Worm (Caenorhabditis elegans) whole organism, mixed stage, embryonic: Measurements from ENCODE around the gene T20F7.1.
A peak's percentile ranks its signal among the peaks of the same experiment; 100 is the strongest.

Experiments
- M03D4.4 ChIP-seq: sonication (generic microtip); optimal IDR thresholded peaks from 2 replicates; lab custom pipeline; 2017; ENCODE audit warnings: mild to moderate bottlenecking, missing genetic modification characterization, missing compliant biosample characterization
- bed-3 ChIP-seq: fragments of 200-800 bp; sonication (Bioruptor generic); optimal IDR thresholded peaks from 3 replicates; lab custom pipeline; 2018; ENCODE audit warnings: mild to moderate bottlenecking, missing genetic modification characterization, moderate library complexity, missing compliant biosample characterization
- blmp-1 ChIP-seq: fragments of 150-350 bp; optimal IDR thresholded peaks from 2 replicates; lab custom pipeline; 2014; ENCODE audit warnings: missing biosample characterization, missing genetic modification characterization
- ceh-39 ChIP-seq: fragments of 150-350 bp; optimal IDR thresholded peaks from 2 replicates; lab custom pipeline; 2014; ENCODE audit warnings: missing biosample characterization, missing genetic modification characterization
- ceh-43 ChIP-seq: fragments of 200-800 bp; sonication (Bioruptor generic); optimal IDR thresholded peaks from 2 replicates; lab custom pipeline; 2018; ENCODE audit warnings: mild to moderate bottlenecking, missing genetic modification characterization, moderate library complexity, missing compliant biosample characterization
- ceh-83 ChIP-seq: fragments of 200-800 bp; sonication (Bioruptor generic); optimal IDR thresholded peaks from 2 replicates; lab custom pipeline; 2018; ENCODE audit warnings: mild to moderate bottlenecking, missing genetic modification characterization, missing compliant biosample characterization
- ces-1 ChIP-seq: fragments of 150-350 bp; optimal IDR thresholded peaks from 2 replicates; lab custom pipeline; 2014; ENCODE audit warnings: missing biosample characterization, missing genetic modification reagents, missing genetic modification characterization
- cnd-1 ChIP-seq: fragments of 200-800 bp; sonication (Bioruptor generic); optimal IDR thresholded peaks from 2 replicates; lab custom pipeline; 2018; ENCODE audit warnings: mild to moderate bottlenecking, missing genetic modification characterization, missing compliant biosample characterization
- drap-1 ChIP-seq: fragments of 200-800 bp; sonication (Bioruptor generic); optimal IDR thresholded peaks from 3 replicates; lab custom pipeline; 2018; ENCODE audit warnings: mild to moderate bottlenecking, missing genetic modification characterization, missing compliant biosample characterization
- elt-1 ChIP-seq: sonication (generic microtip); optimal IDR thresholded peaks from 2 replicates; lab custom pipeline; 2017; ENCODE audit warnings: missing genetic modification characterization, mild to moderate bottlenecking, missing compliant biosample characterization, antibody characterized with exemption, moderate library complexity, borderline replicate concordance; ENCODE audit not compliant: insufficient read depth
- elt-3 ChIP-seq: fragments of 150-350 bp; optimal IDR thresholded peaks from 2 replicates; lab custom pipeline; 2014; ENCODE audit warnings: missing biosample characterization, missing genetic modification characterization
- flh-1 ChIP-seq: fragments of 200-800 bp; sonication (Bioruptor generic); optimal IDR thresholded peaks from 2 replicates; lab custom pipeline; 2018; ENCODE audit warnings: mild to moderate bottlenecking, missing genetic modification characterization, moderate library complexity, missing compliant biosample characterization
- ham-2 ChIP-seq: fragments of 200-800 bp; sonication (Bioruptor generic); optimal IDR thresholded peaks from 2 replicates; lab custom pipeline; 2018; ENCODE audit warnings: mild to moderate bottlenecking, missing genetic modification characterization, missing compliant biosample characterization
- lin-32 ChIP-seq: fragments of 200-800 bp; sonication (Bioruptor generic); optimal IDR thresholded peaks from 2 replicates; lab custom pipeline; 2018; ENCODE audit warnings: mild to moderate bottlenecking, missing genetic modification characterization, missing compliant biosample characterization
- lsy-2 ChIP-seq: fragments of 150-350 bp; optimal IDR thresholded peaks from 2 replicates; lab custom pipeline; 2014; ENCODE audit warnings: missing biosample characterization, missing genetic modification characterization
- mab-5 ChIP-seq: fragments of 150-350 bp; optimal IDR thresholded peaks from 2 replicates; lab custom pipeline; 2014; ENCODE audit warnings: missing biosample characterization, missing genetic modification characterization
- mep-1 ChIP-seq: fragments of 150-350 bp; optimal IDR thresholded peaks from 2 replicates; lab custom pipeline; 2017; ENCODE audit warnings: missing biosample characterization, missing genetic modification reagents, missing genetic modification characterization, inconsistent platforms
- mls-2 ChIP-seq: sonication (generic microtip); optimal IDR thresholded peaks from 2 replicates; lab custom pipeline; 2016; ENCODE audit warnings: mild to moderate bottlenecking, missing genetic modification characterization, moderate library complexity, missing compliant biosample characterization
- nhr-12 ChIP-seq: fragments of 150-350 bp; optimal IDR thresholded peaks from 2 replicates; lab custom pipeline; 2014; ENCODE audit warnings: missing biosample characterization, missing genetic modification characterization
- nhr-2 ChIP-seq: fragments of 150-350 bp; optimal IDR thresholded peaks from 2 replicates; lab custom pipeline; 2014; ENCODE audit warnings: missing biosample characterization, missing genetic modification characterization
- nhr-237 ChIP-seq: fragments of 150-350 bp; optimal IDR thresholded peaks from 2 replicates; lab custom pipeline; 2014; ENCODE audit warnings: missing biosample characterization, missing genetic modification characterization
- nhr-28 ChIP-seq: fragments of 150-350 bp; optimal IDR thresholded peaks from 2 replicates; lab custom pipeline; 2014; ENCODE audit warnings: missing biosample characterization, missing genetic modification characterization
- nhr-76 ChIP-seq: sonication (generic microtip); optimal IDR thresholded peaks from 2 replicates; lab custom pipeline; 2017; ENCODE audit warnings: missing biosample characterization, missing genetic modification characterization
- pha-4 ChIP-seq: fragments of 150-350 bp; optimal IDR thresholded peaks from 2 replicates; lab custom pipeline; 2018; ENCODE audit warnings: missing biosample characterization, missing genetic modification reagents, missing genetic modification characterization
- sem-2 ChIP-seq: fragments of 200-800 bp; sonication (Bioruptor generic); optimal IDR thresholded peaks from 2 replicates; lab custom pipeline; 2018; ENCODE audit warnings: mild to moderate bottlenecking, missing genetic modification characterization, missing compliant biosample characterization
- snpc-4 ChIP-seq: fragments of 150-350 bp; optimal IDR thresholded peaks from 2 replicates; lab custom pipeline; 2014; ENCODE audit warnings: missing biosample characterization, missing genetic modification characterization
- sptf-1 ChIP-seq: sonication (generic microtip); optimal IDR thresholded peaks from 2 replicates; lab custom pipeline; 2017; ENCODE audit warnings: mild to moderate bottlenecking, missing genetic modification characterization, moderate library complexity, missing compliant biosample characterization
- tbx-8 ChIP-seq: fragments of 200-800 bp; sonication (Bioruptor generic); optimal IDR thresholded peaks from 2 replicates; lab custom pipeline; 2018; ENCODE audit warnings: mild to moderate bottlenecking, missing genetic modification characterization, moderate library complexity, missing compliant biosample characterization
- unc-39 ChIP-seq: fragments of 150-350 bp; optimal IDR thresholded peaks from 2 replicates; lab custom pipeline; 2014; ENCODE audit warnings: missing biosample characterization, missing genetic modification characterization
- zip-8 ChIP-seq: fragments of 150-350 bp; optimal IDR thresholded peaks from 2 replicates; lab custom pipeline; 2014; ENCODE audit warnings: missing biosample characterization, missing genetic modification characterization
- ztf-11 ChIP-seq: fragments of 150-350 bp; optimal IDR thresholded peaks from 2 replicates; lab custom pipeline; 2014; ENCODE audit warnings: missing biosample characterization, missing genetic modification characterization

The T20F7.1 gene

DNA sequence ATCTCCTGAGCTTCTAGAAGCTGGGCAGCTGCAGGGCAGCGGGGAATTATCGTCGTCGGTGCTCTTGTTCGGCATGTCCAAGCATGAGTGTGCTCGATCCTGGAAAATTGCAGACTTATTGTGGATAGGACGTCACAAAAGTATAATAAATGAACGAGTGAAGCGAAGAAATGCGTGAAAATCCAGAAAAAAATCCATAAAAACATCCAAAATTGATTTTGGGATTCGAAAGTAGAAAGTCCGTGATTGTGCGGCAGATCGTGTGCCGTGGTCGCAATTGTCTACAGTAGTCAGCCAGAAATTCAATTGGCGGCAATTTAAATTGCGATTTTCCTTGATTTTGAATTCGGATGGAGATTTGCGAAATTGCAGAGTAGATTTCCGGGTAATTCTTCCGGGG, 36.4 kb upstream of the T20F7.1 start, which contains the start of gene F41G4.7:
F41G4.7 (minus strand) TSS at position 101 of the 400 bp plus-strand sequence.
- TF ChIP-seq bed-3 (GFP tag; lab: Kevin White, UChicago) (no peak), blmp-1 (tag; lab: Kevin White, UChicago) (no peak), ceh-83 (GFP tag; lab: Kevin White, UChicago) (no peak), zip-8 (tag; lab: Kevin White, UChicago) (no peak), flh-1 (GFP tag; lab: Kevin White, UChicago) (no peak), nhr-2 (tag; lab: Kevin White, UChicago) (no peak), drap-1 (GFP tag; lab: Kevin White, UChicago) (no peak), cnd-1 (tag; lab: Kevin White, UChicago) (no peak), lin-32 (GFP tag; lab: Kevin White, UChicago) (no peak)

- TF ChIP-seq flh-1 (GFP tag; lab: Kevin White, UChicago) (no peak), lin-32 (GFP tag; lab: Kevin White, UChicago) (no peak), pha-4 (tag; lab: Kevin White, UChicago) (no peak), nhr-28 (no peak), nhr-2 (tag; lab: Kevin White, UChicago) (no peak), nhr-237 (tag; lab: Kevin White, UChicago) (no peak), ztf-11 (tag; lab: Kevin White, UChicago) (no peak), elt-1 (tag; lab: Kevin White, UChicago) (no peak), ceh-39 (tag; lab: Kevin White, UChicago) (no peak)
Observed at ce11 chrX:16840738-16841137, 32.0 kb upstream of the T20F7.1 start, which contains the start of gene dyla-1. TSS of gene dyla-1 (plus strand) at chrX:16841038.

ce11 chrX:16842935-16843334, 29.8 kb upstream of the T20F7.1 start:
- no peak for TF ChIP-seq pha-4 (tag; lab: Kevin White, UChicago)
- no peak for TF ChIP-seq nhr-237 (tag; lab: Kevin White, UChicago)
- no peak for TF ChIP-seq ceh-43 (GFP tag; lab: Kevin White, UChicago)
- TF ChIP-seq lsy-2, result no peak
- TF ChIP-seq tbx-8 (GFP tag; lab: Kevin White, UChicago), result no peak
- no peak for TF ChIP-seq elt-3 (tag; lab: Kevin White, UChicago)
- TF ChIP-seq mls-2 (tag; lab: Kevin White, UChicago), result no peak
- TF ChIP-seq M03D4.4 (tag; lab: Kevin White, UChicago), result no peak
- no peak for TF ChIP-seq drap-1 (GFP tag; lab: Kevin White, UChicago)
- no peak for TF ChIP-seq nhr-2 (tag; lab: Kevin White, UChicago)
- TF ChIP-seq nhr-12 (tag; lab: Kevin White, UChicago), result no peak
- TF ChIP-seq mab-5, result no peak
- TF ChIP-seq cnd-1 (tag; lab: Kevin White, UChicago), result no peak
- TF ChIP-seq snpc-4 (tag; lab: Kevin White, UChicago), result no peak
- no peak for TF ChIP-seq mep-1 (tag; lab: Kevin White, UChicago)
- TF ChIP-seq sem-2 (GFP tag; lab: Kevin White, UChicago), result no peak
- TF ChIP-seq unc-39 (tag; lab: Kevin White, UChicago), result no peak

ce11 chrX:16844924-16845323, 27.8 kb upstream of the T20F7.1 start, which contains the start of gene F41G4.8:
TSS of gene F41G4.8 (minus strand) at chrX:16845024.
- TF ChIP-seq nhr-28, result no peak
- TF ChIP-seq ces-1 (GFP tag; lab: Kevin White, UChicago), result peak; percentile 15

ce11 chrX:16859956-16860446, 12.7 kb upstream of the T20F7.1 start, which contains the start of gene T20F7.3:
TSS of gene T20F7.3 (plus strand) at chrX:16860396.
- no peak for TF ChIP-seq unc-39 (tag; lab: Kevin White, UChicago)
- no peak for TF ChIP-seq ztf-11 (tag; lab: Kevin White, UChicago)
- TF ChIP-seq mls-2 (tag; lab: Kevin White, UChicago), result no peak
- TF ChIP-seq cnd-1 (tag; lab: Kevin White, UChicago), result no peak
- no peak for TF ChIP-seq nhr-76 (tag; lab: Kevin White, UChicago)
- TF ChIP-seq nhr-237 (tag; lab: Kevin White, UChicago), result no peak
- TF ChIP-seq ces-1 (GFP tag; lab: Kevin White, UChicago), result no peak
- TF ChIP-seq zip-8 (tag; lab: Kevin White, UChicago), result no peak
- no peak for TF ChIP-seq ham-2 (GFP tag; lab: Kevin White, UChicago)
- no peak for TF ChIP-seq sptf-1 (tag; lab: Kevin White, UChicago)
- no peak for TF ChIP-seq elt-3 (tag; lab: Kevin White, UChicago)
- no peak for TF ChIP-seq M03D4.4 (tag; lab: Kevin White, UChicago)
- TF ChIP-seq ceh-83 (GFP tag; lab: Kevin White, UChicago), result no peak
- no peak for TF ChIP-seq lsy-2
- no peak for TF ChIP-seq mab-5
- TF ChIP-seq blmp-1 (tag; lab: Kevin White, UChicago), result no peak
